Fruit fly (Drosophila melanogaster) whole organism, embryonic: ENCODE data around the gene Src64B.

Source experiments
- ATbp ChIP-seq: fragments of 200-800 bp; sonication (Bioruptor generic); optimal IDR thresholded peaks from 2 replicates; lab custom pipeline; 2017; ENCODE audit warnings: missing biosample characterization, mild to moderate bottlenecking, missing genetic modification characterization, missing genetic modification reagents
- Ada2b ChIP-seq: fragments of 200-800 bp; sonication (Bioruptor generic); IDR thresholded peaks from 2 replicates; pipeline ENCODE4 v1.3.6; 2022; ENCODE audit warnings: missing biosample characterization, missing genetic modification characterization
- Asciz ChIP-seq: fragments of 200-800 bp; sonication (Bioruptor generic); optimal IDR thresholded peaks from 2 replicates; lab custom pipeline; 2017; ENCODE audit warnings: missing biosample characterization, mild to moderate bottlenecking, missing genetic modification characterization, missing genetic modification reagents
- B-H2 ChIP-seq: fragments of 200-800 bp; sonication (Bioruptor generic); optimal IDR thresholded peaks from 2 replicates; lab custom pipeline; 2018; ENCODE audit warnings: missing biosample characterization, mild to moderate bottlenecking, missing genetic modification characterization
- CG10366 ChIP-seq: fragments of 200-800 bp; sonication (Bioruptor generic); IDR thresholded peaks from 2 replicates; pipeline ENCODE4 v1.3.6; 2022; ENCODE audit warnings: missing biosample characterization, missing genetic modification characterization
- CG10979 ChIP-seq: fragments of 200-800 bp; sonication (Bioruptor generic); optimal IDR thresholded peaks from 2 replicates; lab custom pipeline; 2018; ENCODE audit warnings: missing biosample characterization, mild to moderate bottlenecking, missing genetic modification characterization, moderate library complexity
- CG13123 ChIP-seq: fragments of 200-800 bp; sonication (Bioruptor generic); optimal IDR thresholded peaks from 2 replicates; lab custom pipeline; 2016; ENCODE audit warnings: missing biosample characterization, missing genetic modification characterization
- CG14441 ChIP-seq: fragments of 200-800 bp; sonication (Bioruptor generic); IDR thresholded peaks from 2 replicates; pipeline ENCODE4 v1.3.6; 2022; ENCODE audit warnings: missing biosample characterization, missing genetic modification characterization
- CG16813 ChIP-seq: fragments of 200-800 bp; sonication (Bioruptor generic); IDR thresholded peaks from 3 replicates; pipeline ENCODE4 v1.3.6; 2022; ENCODE audit warnings: missing biosample characterization, missing genetic modification characterization; ENCODE audit not compliant: partially characterized antibody
- CG17829 ChIP-seq: fragments of 200-800 bp; optimal IDR thresholded peaks from 2 replicates; lab custom pipeline; 2019; ENCODE audit warnings: missing biosample characterization, mild to moderate bottlenecking, missing genetic modification characterization, moderate library complexity
- CG2120 ChIP-seq: fragments of 200-800 bp; sonication (Bioruptor generic); optimal IDR thresholded peaks from 3 replicates; lab custom pipeline; 2016; ENCODE audit warnings: missing biosample characterization, missing genetic modification characterization
- CG2889 ChIP-seq: fragments of 200-800 bp; sonication (Bioruptor generic); IDR thresholded peaks from 3 replicates; pipeline ENCODE4 v1.3.6; 2022; ENCODE audit warnings: missing biosample characterization, missing genetic modification characterization
- CG34376 ChIP-seq: fragments of 200-800 bp; sonication (Bioruptor generic); optimal IDR thresholded peaks from 2 replicates; lab custom pipeline; 2018; ENCODE audit warnings: missing biosample characterization, mild to moderate bottlenecking, missing genetic modification characterization
- CG3726 ChIP-seq: fragments of 200-800 bp; sonication (Bioruptor generic); IDR thresholded peaks from 3 replicates; pipeline ENCODE4, ENCODE4 v1.3.6; 2022; ENCODE audit warnings: missing biosample characterization, missing genetic modification characterization
- CG7372 ChIP-seq: fragments of 200-800 bp; sonication (Bioruptor generic); IDR thresholded peaks from 2 replicates; pipeline ENCODE4 v1.3.6; 2022; ENCODE audit warnings: missing biosample characterization, missing genetic modification characterization
- CG7786 ChIP-seq: fragments of 200-800 bp; sonication (Bioruptor generic); optimal IDR thresholded peaks from 2 replicates; lab custom pipeline; 2016; ENCODE audit warnings: missing biosample characterization, missing genetic modification characterization
- CG7839 ChIP-seq: fragments of 200-800 bp; sonication (Bioruptor generic); optimal IDR thresholded peaks from 3 replicates; lab custom pipeline; 2018; ENCODE audit warnings: missing biosample characterization, mild to moderate bottlenecking, missing genetic modification characterization, moderate library complexity
- CG8478 ChIP-seq: fragments of >200 bp; optimal IDR thresholded peaks from 2 replicates; lab custom pipeline; 2018
- E2f2 ChIP-seq: fragments of 200-800 bp; sonication (Bioruptor generic); IDR thresholded peaks from 2 replicates; pipeline ENCODE4 v1.3.6; 2022; ENCODE audit warnings: missing biosample characterization, missing genetic modification characterization
- GATAe ChIP-seq: fragments of 200-800 bp; sonication (Bioruptor generic); conservative IDR thresholded peaks from 2 replicates; pipeline ENCODE4 v1.3.6; 2022; ENCODE audit warnings: missing biosample characterization, missing genetic modification characterization
- Gug ChIP-seq: fragments of 200-800 bp; sonication (Bioruptor generic); IDR thresholded peaks from 4 replicates; pipeline ENCODE4 v1.3.6; 2022; ENCODE audit warnings: missing biosample characterization, missing genetic modification characterization
- HLH3B ChIP-seq: fragments of 200-800 bp; sonication (Bioruptor generic); IDR thresholded peaks from 2 replicates; pipeline ENCODE4 v1.3.6; 2022; ENCODE audit warnings: missing biosample characterization, missing genetic modification characterization
- MBD-R2 ChIP-seq: fragments of 200-800 bp; sonication (Bioruptor generic); IDR thresholded peaks from 2 replicates; pipeline ENCODE4 v1.3.6; 2022; ENCODE audit warnings: missing biosample characterization, missing genetic modification characterization
- NC2α ChIP-seq: fragments of 200-800 bp; sonication (Bioruptor generic); optimal IDR thresholded peaks from 2 replicates; lab custom pipeline; 2016; ENCODE audit warnings: missing biosample characterization, missing genetic modification characterization
- Nf-YC ChIP-seq: fragments of 200-800 bp; optimal IDR thresholded peaks from 3 replicates; lab custom pipeline; 2019; ENCODE audit warnings: missing biosample characterization, mild to moderate bottlenecking, missing genetic modification characterization, moderate library complexity
- Six4 ChIP-seq: fragments of 200-800 bp; sonication (Bioruptor generic); optimal IDR thresholded peaks from 2 replicates; lab custom pipeline; 2016; ENCODE audit warnings: missing biosample characterization, missing genetic modification characterization
- Sry-β ChIP-seq: fragments of 200-800 bp; sonication (Bioruptor generic); optimal IDR thresholded peaks from 2 replicates; lab custom pipeline; 2018; ENCODE audit warnings: missing biosample characterization, mild to moderate bottlenecking, missing genetic modification characterization, moderate library complexity
- Ssrp ChIP-seq: fragments of 200-800 bp; sonication (Bioruptor generic); optimal IDR thresholded peaks from 2 replicates; lab custom pipeline; 2018; ENCODE audit warnings: missing biosample characterization, mild to moderate bottlenecking, missing genetic modification characterization, moderate library complexity
- ara ChIP-seq: fragments of 200-800 bp; sonication (Bioruptor generic); IDR thresholded peaks from 2 replicates; pipeline ENCODE4 v1.3.6; 2022; ENCODE audit warnings: missing biosample characterization, missing genetic modification characterization
- ash1 ChIP-seq: fragments of 200-800 bp; sonication (Bioruptor generic); optimal IDR thresholded peaks from 2 replicates; lab custom pipeline; 2018; ENCODE audit warnings: missing biosample characterization, mild to moderate bottlenecking, missing genetic modification characterization
- az2 ChIP-seq: fragments of 200-800 bp; sonication (Bioruptor generic); optimal IDR thresholded peaks from 3 replicates; lab custom pipeline; 2016; ENCODE audit warnings: missing biosample characterization, missing genetic modification characterization
- chif ChIP-seq, 2 experiments: fragments of 200-800 bp; sonication (Bioruptor generic); optimal IDR thresholded peaks; 3 replicates each; lab custom pipeline; 2016; ENCODE audit warnings: missing biosample characterization in 2 of 2, missing genetic modification characterization in 2 of 2
- chinmo ChIP-seq: fragments of 200-800 bp; sonication (Bioruptor generic); IDR thresholded peaks from 4 replicates; pipeline ENCODE4 v1.3.6; 2022; ENCODE audit warnings: missing biosample characterization, missing genetic modification characterization; ENCODE audit not compliant: partially characterized antibody
- chm ChIP-seq: fragments of 200-800 bp; sonication (Bioruptor generic); IDR thresholded peaks from 2 replicates; pipeline ENCODE4 v1.3.6; 2022; ENCODE audit warnings: missing biosample characterization, missing genetic modification characterization
- emc ChIP-seq: fragments of 200-800 bp; sonication (Bioruptor generic); optimal IDR thresholded peaks from 2 replicates; lab custom pipeline; 2016; ENCODE audit warnings: missing biosample characterization, missing genetic modification characterization
- exex ChIP-seq: fragments of 200-800 bp; sonication (Bioruptor generic); optimal IDR thresholded peaks from 4 replicates; lab custom pipeline; 2018; ENCODE audit warnings: missing biosample characterization, mild to moderate bottlenecking, missing genetic modification characterization, moderate library complexity
- fd102C ChIP-seq: fragments of 200-800 bp; sonication (Bioruptor generic); optimal IDR thresholded peaks from 2 replicates; lab custom pipeline; 2018; ENCODE audit warnings: missing biosample characterization, mild to moderate bottlenecking, missing genetic modification characterization, moderate library complexity
- gcm2 ChIP-seq: fragments of 200-800 bp; sonication (Bioruptor generic); optimal IDR thresholded peaks from 2 replicates; lab custom pipeline; 2016; ENCODE audit warnings: missing biosample characterization, missing genetic modification characterization
- gem ChIP-seq: fragments of 200-800 bp; sonication (Bioruptor generic); optimal IDR thresholded peaks from 2 replicates; lab custom pipeline; 2019; ENCODE audit warnings: missing biosample characterization, mild to moderate bottlenecking, missing genetic modification characterization, moderate library complexity
- grn ChIP-seq: fragments of 200-800 bp; sonication (Bioruptor generic); optimal IDR thresholded peaks from 3 replicates; lab custom pipeline; 2017; ENCODE audit warnings: missing biosample characterization, missing genetic modification characterization
- gsb-n ChIP-seq: fragments of 200-800 bp; sonication (Bioruptor generic); optimal IDR thresholded peaks from 3 replicates; lab custom pipeline; 2018; ENCODE audit warnings: missing biosample characterization, mild to moderate bottlenecking, missing genetic modification characterization
- knrl ChIP-seq: fragments of 200-800 bp; sonication (Bioruptor generic); IDR thresholded peaks from 3 replicates; pipeline ENCODE4 v1.3.6; 2022; ENCODE audit warnings: missing biosample characterization, missing genetic modification characterization; ENCODE audit not compliant: partially characterized antibody
- lilli ChIP-seq: fragments of 200-800 bp; sonication (Bioruptor generic); optimal IDR thresholded peaks from 3 replicates; lab custom pipeline; 2016; ENCODE audit warnings: missing biosample characterization, missing genetic modification characterization
- mirr ChIP-seq: fragments of 200-800 bp; sonication (Bioruptor generic); optimal IDR thresholded peaks from 3 replicates; lab custom pipeline; 2018; ENCODE audit warnings: missing biosample characterization, mild to moderate bottlenecking, missing genetic modification characterization
- psq ChIP-seq: fragments of 200-800 bp; sonication (Bioruptor generic); optimal IDR thresholded peaks from 2 replicates; lab custom pipeline; 2017; ENCODE audit warnings: missing biosample characterization, missing genetic modification characterization
- run ChIP-seq: fragments of 200-800 bp; sonication (Bioruptor generic); optimal IDR thresholded peaks from 3 replicates; lab custom pipeline; 2018; ENCODE audit warnings: missing biosample characterization, mild to moderate bottlenecking, missing genetic modification characterization
- salm ChIP-seq: fragments of 200-800 bp; sonication (Bioruptor generic); optimal IDR thresholded peaks from 2 replicates; lab custom pipeline; 2018; ENCODE audit warnings: missing biosample characterization, mild to moderate bottlenecking, missing genetic modification characterization
- sens ChIP-seq: fragments of 200-800 bp; sonication (Bioruptor generic); peaks from one replicate; lab custom pipeline; 2016; ENCODE audit warnings: missing biosample characterization, missing genetic modification characterization
- toy ChIP-seq: fragments of 200-800 bp; sonication (Bioruptor generic); IDR thresholded peaks from 2 replicates; pipeline ENCODE4 v1.3.6; 2022; ENCODE audit warnings: missing biosample characterization, missing genetic modification characterization
- usp ChIP-seq: fragments of >200 bp; optimal IDR thresholded peaks from 2 replicates; lab custom pipeline; 2017; ENCODE audit warnings: missing biosample characterization, missing genetic modification characterization
- yki ChIP-seq: fragments of >200 bp; optimal IDR thresholded peaks from 3 replicates; lab custom pipeline; 2018
- zfh2 ChIP-seq: fragments of 200-800 bp; sonication (Bioruptor generic); optimal IDR thresholded peaks from 2 replicates; lab custom pipeline; 2016; ENCODE audit warnings: missing biosample characterization, missing genetic modification characterization

Gene Src64B

dm6 chr3L:4611311-4611710 is 14.7 kb downstream of the Src64B start (continued):
- TF ChIP-seq ash1 (GFP tag; lab: Kevin White, UChicago): no peak
- peak; percentile 71 for TF ChIP-seq Ada2b (GFP tag; lab: Robert Waterston, UW)
- no peak for TF ChIP-seq mirr
- peak; percentile 23 for TF ChIP-seq salm (tag; lab: Kevin White, UChicago)
- TF ChIP-seq ATbp (GFP tag; lab: Kevin White, UChicago): peak; percentile 80
- peak; percentile 67 for TF ChIP-seq Ssrp (tag; lab: Kevin White, UChicago)
- TF ChIP-seq E2f2 (GFP tag; lab: Robert Waterston, UW): peak; percentile 38; the same call in 1 of the 2 replicates
- no peak for TF ChIP-seq CG16813 (GFP tag; lab: Robert Waterston, UW)
- no peak for TF ChIP-seq psq (GFP tag; lab: Kevin White, UChicago)
- TF ChIP-seq CG10979 (tag; lab: Kevin White, UChicago): peak; percentile 83
- peak; percentile 80 for TF ChIP-seq HLH3B (GFP tag; lab: Robert Waterston, UW)
- TF ChIP-seq Nf-YC (tag; lab: Kevin White, UChicago): no peak
- TF ChIP-seq lilli (GFP tag; lab: Kevin White, UChicago): peak; percentile 60
- TF ChIP-seq Sry-β: peak; percentile 32
- TF ChIP-seq NC2α (GFP tag; lab: Kevin White, UChicago): peak; percentile 45
- peak; percentile 66 to 78 for TF ChIP-seq chif (GFP tag; optimal IDR thresholded peaks at IDR 0.05; lab: Kevin White, UChicago)
- no peak for TF ChIP-seq CG13123
- TF ChIP-seq B-H2: no peak
- peak; percentile 79 for TF ChIP-seq gem
- TF ChIP-seq CG2889 (GFP tag; lab: Robert Waterston, UW): peak; percentile 73; the same call in 2 of the 3 replicates
- TF ChIP-seq fd102C (GFP tag; lab: Kevin White, UChicago): no peak
- TF ChIP-seq toy (GFP tag; lab: Robert Waterston, UW): no peak
- no peak for TF ChIP-seq zfh2
- no peak for TF ChIP-seq CG8478 (lab: Kevin White, UChicago)
- peak; percentile 31 for TF ChIP-seq CG7786 (GFP tag; lab: Kevin White, UChicago)
- no peak for TF ChIP-seq CG34376 (GFP tag; lab: Kevin White, UChicago)
- no peak for TF ChIP-seq exex (tag; lab: Kevin White, UChicago)
- TF ChIP-seq MBD-R2 (GFP tag; lab: Robert Waterston, UW): peak; percentile 28; the same call in 1 of the 2 replicates
- TF ChIP-seq grn (GFP tag; lab: Kevin White, UChicago): no peak
- TF ChIP-seq ara: peak; percentile 94
- peak; percentile 81 for TF ChIP-seq CG14441 (GFP tag; lab: Robert Waterston, UW)
- TF ChIP-seq CG7839: peak; percentile 71
- peak; percentile 77 for TF ChIP-seq CG10366
- TF ChIP-seq gcm2 (GFP tag; lab: Kevin White, UChicago): peak; percentile 30
- TF ChIP-seq Gug (GFP tag; lab: Robert Waterston, UW): peak; percentile 73
- no peak for TF ChIP-seq emc (GFP tag; lab: Kevin White, UChicago)
- no peak for TF ChIP-seq usp (GFP tag; lab: Kevin White, UChicago)
- TF ChIP-seq chm (GFP tag; lab: Robert Waterston, UW): peak; percentile 88
- peak; percentile 80 for TF ChIP-seq gsb-n (tag; lab: Kevin White, UChicago)
- 0 out of 2 replicates have a peak, but pooled peaks have one; percentile 11 for TF ChIP-seq CG7372
- peak; percentile 82 for TF ChIP-seq az2 (GFP tag; lab: Kevin White, UChicago)
- TF ChIP-seq GATAe (GFP tag; lab: Robert Waterston, UW): no peak
- peak; percentile 28 for TF ChIP-seq run
- peak; percentile 83 for TF ChIP-seq CG17829
- TF ChIP-seq Six4 (GFP tag; lab: Kevin White, UChicago): peak; percentile 67
- TF ChIP-seq sens: peak; percentile 98
- TF ChIP-seq Asciz (GFP tag; lab: Kevin White, UChicago): peak; percentile 68
- TF ChIP-seq CG3726 (GFP tag; lab: Robert Waterston, UW): peak; percentile 62; the same call in 1 of the 3 replicates
- no peak for TF ChIP-seq yki
- no peak for TF ChIP-seq knrl (GFP tag; lab: Robert Waterston, UW)
- no peak for TF ChIP-seq chinmo (GFP tag; lab: Robert Waterston, UW)
- TF ChIP-seq CG2120 (GFP tag; lab: Kevin White, UChicago): no peak
